Fruit fly (Drosophila melanogaster): Measurements from ENCODE around the gene blot.

DNA sequence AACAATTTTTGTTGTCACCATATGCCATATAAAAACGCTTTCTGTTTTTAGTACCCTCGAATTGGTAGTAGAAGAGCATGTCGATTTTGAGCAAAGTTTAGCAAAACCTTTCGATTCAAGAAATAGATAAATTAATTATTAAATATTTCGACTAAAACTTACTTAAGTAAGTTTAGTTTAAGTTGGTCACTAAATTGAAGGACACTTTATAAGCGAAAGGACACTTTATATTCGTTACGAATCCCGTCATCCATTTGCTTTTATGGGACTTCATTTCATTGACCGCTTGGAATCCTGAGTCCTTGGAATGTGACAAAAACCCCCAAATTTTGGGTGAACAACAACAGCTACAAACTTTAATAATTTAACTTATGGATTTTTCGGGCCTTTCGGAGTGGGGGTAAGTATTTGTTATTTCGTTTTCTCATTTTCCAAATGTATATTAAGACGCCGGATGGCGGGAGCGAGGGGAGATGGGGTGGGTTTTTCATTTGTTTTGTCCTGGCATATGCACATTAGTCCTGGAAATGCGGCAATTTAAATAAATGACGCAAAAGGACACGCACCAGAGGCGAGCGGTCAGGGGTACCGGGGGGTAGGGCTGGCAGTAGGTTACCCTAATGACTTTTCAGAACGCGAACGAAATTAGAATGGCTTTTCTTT lies 37.7 kb upstream of the blot start:
- TF ChIP-seq CG8478 (optimal IDR thresholded peaks at IDR 0.05), result no peak
- no peak for TF ChIP-seq CTCF (optimal IDR thresholded peaks at IDR 0.05)

Data from S2 (cell line).